Worm (Caenorhabditis elegans): ENCODE results near the gene che-6.

DNA sequence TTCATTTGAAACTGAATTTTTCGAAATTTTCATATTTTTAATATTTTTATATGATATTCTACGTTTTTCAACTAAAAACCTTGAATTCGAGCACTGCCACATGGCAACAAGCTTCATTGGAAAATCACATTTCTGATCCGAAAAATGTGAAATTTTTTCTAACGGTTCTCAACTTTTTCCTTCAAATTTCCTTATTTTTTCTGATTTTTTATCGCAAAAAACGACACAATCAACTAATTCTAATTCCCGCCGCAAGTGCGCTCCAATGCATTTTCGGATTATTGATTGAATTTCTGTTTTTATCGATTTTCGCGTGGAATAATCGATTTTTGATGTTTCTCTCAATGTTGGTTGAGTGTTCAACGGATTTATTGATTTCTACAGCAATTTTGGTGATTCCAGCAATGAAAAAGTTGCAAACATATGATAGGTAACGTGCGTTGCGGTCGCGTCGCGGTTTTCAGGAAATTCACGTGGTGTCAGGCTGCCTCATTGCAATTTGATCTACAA is 22.3 kb upstream of the che-6 start, which contains the start of gene C23H5.12:
- TF ChIP-seq W03F9.2 (tag; optimal IDR thresholded peaks at IDR 0.05) (no peak), him-1 (tag; optimal IDR thresholded peaks at IDR 0.05) (no peak), dao-5 (tag; optimal IDR thresholded peaks at IDR 0.05) (no peak)
